Fruit fly (Drosophila melanogaster): Measurements from ENCODE around the gene Lcch3.

Gene Lcch3

DNA sequence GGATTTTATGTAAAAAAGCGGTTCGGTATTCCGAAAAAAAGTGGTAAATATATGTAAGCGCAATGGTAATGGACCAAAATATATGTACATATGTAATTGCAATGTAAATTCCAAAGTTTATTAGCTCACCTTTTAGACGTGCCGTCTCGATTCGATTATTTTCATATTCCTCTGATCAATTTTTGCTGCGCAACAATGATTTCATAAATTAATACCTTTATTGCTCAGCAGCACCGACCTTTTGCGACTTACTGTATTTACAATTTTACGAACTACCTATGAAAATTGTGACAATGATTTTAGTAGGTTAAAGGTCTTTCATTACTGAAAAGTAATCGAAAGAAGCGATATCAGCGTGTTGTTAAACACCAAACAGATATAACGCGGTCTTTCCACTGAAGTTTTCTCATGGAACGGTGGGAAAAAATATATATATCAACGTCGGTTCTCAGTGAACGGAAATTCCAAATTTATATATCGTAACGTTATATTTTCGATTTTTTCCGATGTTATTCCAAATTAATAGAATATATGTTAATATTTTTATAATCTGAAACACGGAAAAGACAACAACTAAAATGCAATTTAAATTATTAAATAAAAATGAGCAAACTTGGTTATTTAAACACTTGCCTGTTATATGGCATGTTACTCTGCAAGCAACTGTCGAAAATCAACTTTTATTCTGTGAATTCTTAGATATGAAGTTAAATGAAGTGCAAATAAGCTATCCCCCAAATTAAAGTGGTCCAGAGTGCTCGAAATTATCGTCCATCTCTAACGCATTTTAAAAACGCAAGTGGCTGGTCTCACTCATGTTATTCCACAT is 34.9 kb upstream of the Lcch3 start, which contains the start of the genes MSBP and CG15916:
Gene MSBP (minus strand): TSS at position 330 of the 829 bp plus-strand sequence.
Gene CG15916 (plus strand): TSS at position 810 of the 829 bp plus-strand sequence.
- TF ChIP-seq tj (GFP tag; optimal IDR thresholded peaks at IDR 0.05) (peak; percentile 22), Clk (GFP tag; optimal IDR thresholded peaks at IDR 0.05) (no peak), Mnt (GFP tag; optimal IDR thresholded peaks at IDR 0.05) (peak; percentile 14), bab1 (GFP tag; optimal IDR thresholded peaks at IDR 0.05) (no peak), Crg-1 (GFP tag; optimal IDR thresholded peaks at IDR 0.05) (no peak), CG7045 (GFP tag; optimal IDR thresholded peaks at IDR 0.05) (no peak), CG14711 (tag; optimal IDR thresholded peaks at IDR 0.05) (peak; percentile 3), cic (GFP tag; optimal IDR thresholded peaks at IDR 0.05) (no peak), CG5204 (GFP tag; optimal IDR thresholded peaks at IDR 0.05) (no peak), CG11617 (GFP tag; optimal IDR thresholded peaks at IDR 0.05) (peak; percentile 16), ovo (GFP tag; optimal IDR thresholded peaks at IDR 0.05) (peak; percentile 56), kay (GFP tag; ENCODE audit: borderline replicate concordance) (no peak), CG7101 (tag; optimal IDR thresholded peaks at IDR 0.05) (peak; percentile 13), Hr96 (GFP tag; optimal IDR thresholded peaks at IDR 0.05) (no peak), CG1620 (GFP tag; optimal IDR thresholded peaks at IDR 0.05) (peak; percentile 31), CG12768 (GFP tag; optimal IDR thresholded peaks at IDR 0.05) (no peak), cnc (optimal IDR thresholded peaks at IDR 0.05) (no peak), toe (GFP tag; optimal IDR thresholded peaks at IDR 0.05) (peak; percentile 27), CG33017 (tag; optimal IDR thresholded peaks at IDR 0.05) (no peak), pad (GFP tag; optimal IDR thresholded peaks at IDR 0.05) (no peak)

DNA sequence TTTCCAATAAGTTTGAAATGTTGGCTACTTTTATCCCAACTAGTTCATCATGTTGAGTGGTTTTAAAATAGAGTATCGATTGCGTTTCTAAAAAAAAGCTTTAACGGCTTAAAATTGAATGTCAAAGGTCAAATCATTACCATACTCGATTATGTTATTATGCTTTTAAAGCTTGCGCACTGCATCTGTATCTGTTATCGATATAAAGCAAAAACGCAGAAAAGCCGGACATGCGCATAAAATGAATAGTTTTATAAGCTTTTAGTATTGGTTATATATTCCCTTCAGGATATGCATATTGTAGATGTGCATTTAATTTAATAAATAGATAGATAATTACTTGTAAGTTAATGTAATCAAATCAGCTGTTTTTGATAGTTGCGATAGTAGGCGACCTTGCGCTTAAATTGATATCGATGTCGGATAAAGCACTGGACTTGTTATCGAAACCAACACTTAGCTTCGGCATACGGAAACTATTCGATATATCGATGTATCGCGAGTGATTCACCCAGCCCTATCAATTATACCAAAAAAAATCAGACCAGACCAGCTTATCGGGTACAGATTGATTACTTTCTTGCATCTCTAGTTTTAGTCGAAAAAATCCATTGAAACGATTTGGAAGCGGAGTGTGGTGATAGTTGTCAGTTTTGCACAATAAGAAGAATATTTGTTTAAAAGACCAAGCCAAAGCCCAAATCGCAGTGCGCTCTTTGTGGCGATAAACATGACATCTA is 33.1 kb upstream of the Lcch3 start, which contains the start of gene shi:
Gene shi (plus strand): TSS at position 511 of the 740 bp plus-strand sequence.
- TF ChIP-seq CG11617 (GFP tag; optimal IDR thresholded peaks at IDR 0.05), result peak; percentile 46
- TF ChIP-seq CG1620 (GFP tag; optimal IDR thresholded peaks at IDR 0.05), result no peak
- TF ChIP-seq CG33017 (tag; optimal IDR thresholded peaks at IDR 0.05), result peak; percentile 6
- no peak for TF ChIP-seq toe (GFP tag; optimal IDR thresholded peaks at IDR 0.05)
- peak; percentile 64 for TF ChIP-seq CG7101 (tag; optimal IDR thresholded peaks at IDR 0.05)
- peak; percentile 38 for TF ChIP-seq tj (GFP tag; optimal IDR thresholded peaks at IDR 0.05)
- TF ChIP-seq CG7045 (GFP tag; optimal IDR thresholded peaks at IDR 0.05), result no peak
- TF ChIP-seq bab1 (GFP tag; optimal IDR thresholded peaks at IDR 0.05), result peak; percentile 19
- peak; percentile 64 for TF ChIP-seq Mnt (GFP tag; optimal IDR thresholded peaks at IDR 0.05)
- TF ChIP-seq CG14711 (tag; optimal IDR thresholded peaks at IDR 0.05), result peak; percentile 22
- TF ChIP-seq pad (GFP tag; optimal IDR thresholded peaks at IDR 0.05), result peak; percentile 31
- TF ChIP-seq Hr96 (GFP tag; optimal IDR thresholded peaks at IDR 0.05), result no peak

DNA sequence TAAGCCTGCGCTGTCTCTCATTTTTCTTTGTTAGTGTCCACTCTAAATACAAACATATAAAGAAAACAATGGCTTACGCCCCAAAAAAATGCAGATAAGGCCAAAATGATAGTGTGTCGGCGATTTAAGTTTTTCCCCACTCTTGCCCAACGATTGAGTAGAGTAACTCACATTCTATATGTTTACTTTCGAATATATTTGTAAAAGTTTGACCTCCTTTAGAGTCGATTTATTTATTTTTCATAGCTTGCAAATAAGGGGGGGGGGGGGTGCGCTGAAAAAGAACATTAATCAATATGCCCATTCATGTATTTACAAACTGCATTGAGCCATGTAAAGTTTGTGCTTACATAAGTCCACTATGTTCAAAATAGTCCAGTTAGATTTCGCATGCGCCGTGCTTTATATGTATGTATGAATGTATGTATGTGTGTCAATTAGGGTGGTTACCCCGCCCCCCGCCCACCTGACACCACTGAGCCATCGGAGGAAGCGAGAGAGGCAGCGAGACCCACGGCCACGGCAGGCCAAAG is 31.1 kb upstream of the Lcch3 start:
- no peak for TF ChIP-seq Mnt (GFP tag; optimal IDR thresholded peaks at IDR 0.05)
- TF ChIP-seq pad (GFP tag; optimal IDR thresholded peaks at IDR 0.05), result no peak
- TF ChIP-seq Clk (GFP tag; optimal IDR thresholded peaks at IDR 0.05), result no peak
- no peak for TF ChIP-seq toe (GFP tag; optimal IDR thresholded peaks at IDR 0.05)
- TF ChIP-seq ovo (GFP tag; optimal IDR thresholded peaks at IDR 0.05), result no peak
- TF ChIP-seq CG14711 (tag; optimal IDR thresholded peaks at IDR 0.05), result no peak
- TF ChIP-seq CG5204 (GFP tag; optimal IDR thresholded peaks at IDR 0.05), result no peak
- TF ChIP-seq Hr96 (GFP tag; optimal IDR thresholded peaks at IDR 0.05), result no peak
- TF ChIP-seq CG12768 (GFP tag; optimal IDR thresholded peaks at IDR 0.05), result no peak
- no peak for TF ChIP-seq CG33017 (tag; optimal IDR thresholded peaks at IDR 0.05)
- TF ChIP-seq CG7045 (GFP tag; optimal IDR thresholded peaks at IDR 0.05), result no peak
- no peak for TF ChIP-seq tj (GFP tag; optimal IDR thresholded peaks at IDR 0.05)
- TF ChIP-seq kay (GFP tag; ENCODE audit: borderline replicate concordance), result no peak
- TF ChIP-seq cnc (optimal IDR thresholded peaks at IDR 0.05), result no peak
- TF ChIP-seq Crg-1 (GFP tag; optimal IDR thresholded peaks at IDR 0.05), result no peak
- no peak for TF ChIP-seq bab1 (GFP tag; optimal IDR thresholded peaks at IDR 0.05)
- TF ChIP-seq CG11617 (GFP tag; optimal IDR thresholded peaks at IDR 0.05), result no peak
- no peak for TF ChIP-seq CG7101 (tag; optimal IDR thresholded peaks at IDR 0.05)

DNA sequence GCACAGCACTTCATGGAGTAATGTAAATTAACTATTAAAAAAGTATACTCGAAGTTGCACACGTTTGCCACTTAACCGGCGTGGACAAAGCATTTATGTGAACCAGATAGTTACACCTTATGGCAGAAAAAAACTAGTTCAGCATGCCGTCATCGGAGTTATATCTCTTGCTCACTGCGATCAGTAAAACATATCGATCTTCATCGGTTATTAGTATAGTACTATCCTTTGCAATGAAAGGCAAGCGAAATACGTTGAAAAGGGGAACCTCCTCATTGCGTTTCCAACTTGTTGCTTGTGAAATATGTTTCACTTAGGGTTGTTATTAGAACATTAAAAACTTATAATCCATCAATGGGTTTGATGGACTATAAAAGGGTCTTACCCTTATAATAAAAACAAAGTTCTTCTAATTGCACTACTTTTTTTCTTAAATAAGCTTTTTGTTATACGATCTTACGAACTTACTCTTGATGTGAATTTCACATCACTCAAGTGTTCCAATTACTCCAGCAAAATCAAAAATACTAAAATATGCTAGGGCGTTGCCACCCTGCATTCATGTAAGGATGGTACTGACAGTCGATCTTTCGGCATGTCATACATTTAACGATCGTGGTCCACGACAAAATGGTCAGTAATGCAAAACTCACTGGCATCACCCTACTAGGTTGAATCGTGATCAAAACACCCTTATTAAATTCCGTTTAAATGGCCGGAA is 15.2 kb upstream of the Lcch3 start, which contains the start of gene CycD:
Gene CycD (minus strand): TSS at position 113 of the 721 bp plus-strand sequence.
- peak; percentile 8 for TF ChIP-seq Mnt (GFP tag; optimal IDR thresholded peaks at IDR 0.05)
- peak; percentile 13 for TF ChIP-seq bab1 (GFP tag; optimal IDR thresholded peaks at IDR 0.05)
- TF ChIP-seq cnc (optimal IDR thresholded peaks at IDR 0.05), result no peak

- TF ChIP-seq Hr96 (GFP tag; optimal IDR thresholded peaks at IDR 0.05), result no peak
- no peak for TF ChIP-seq cic (GFP tag; optimal IDR thresholded peaks at IDR 0.05)
- no peak for TF ChIP-seq CG5204 (GFP tag; optimal IDR thresholded peaks at IDR 0.05)
- TF ChIP-seq CG7101 (tag; optimal IDR thresholded peaks at IDR 0.05), result no peak
- no peak for TF ChIP-seq kay (GFP tag; ENCODE audit: borderline replicate concordance)
- TF ChIP-seq Crg-1 (GFP tag; optimal IDR thresholded peaks at IDR 0.05), result no peak
- no peak for TF ChIP-seq tj (GFP tag; optimal IDR thresholded peaks at IDR 0.05)
- TF ChIP-seq CG7045 (GFP tag; optimal IDR thresholded peaks at IDR 0.05), result no peak
- TF ChIP-seq CG11617 (GFP tag; optimal IDR thresholded peaks at IDR 0.05), result no peak
Observed at dm6 chrX:15910570-15910969, 14.3 kb upstream of the Lcch3 start, which contains the start of gene Lrp4. TSS of gene Lrp4 (plus strand) at chrX:15910870.

All from whole organism, adult.